Worm (Caenorhabditis elegans) whole organism, L4/young adult: ENCODE data around the gene gsp-1.

Source experiments
- W03F9.2 ChIP-seq: fragments of 150-350 bp; optimal IDR thresholded peaks from 2 replicates; lab custom pipeline; 2014; ENCODE audit warnings: missing biosample characterization, missing genetic modification characterization
- dao-5 ChIP-seq: sonication (generic microtip); optimal IDR thresholded peaks from 2 replicates; lab custom pipeline; 2016; ENCODE audit warnings: missing genotype, missing genetic modification characterization, moderate library complexity, missing compliant biosample characterization
- him-1 ChIP-seq: sonication (generic microtip); optimal IDR thresholded peaks from 2 replicates; lab custom pipeline; 2016; ENCODE audit warnings: missing genotype, missing genetic modification reagents, missing genetic modification characterization, missing compliant biosample characterization

ce11 chrV:10687601-10688000, 5.4 kb downstream of the gsp-1 start, which contains the start of gene F29F11.20:
- TF ChIP-seq him-1 (tag; lab: Kevin White, UChicago) (no peak), W03F9.2 (tag; lab: Kevin White, UChicago) (no peak), dao-5 (tag; lab: Kevin White, UChicago) (no peak)
